Worm (Caenorhabditis elegans) whole organism, late embryonic: ENCODE results near the gene epg-6.

Experiments used
- C08G9.2 ChIP-seq: sonication (generic microtip); optimal IDR thresholded peaks from 2 replicates; lab custom pipeline; 2016; ENCODE audit warnings: mild to moderate bottlenecking, missing genetic modification characterization, moderate library complexity, missing compliant biosample characterization
- F13H6.1 ChIP-seq: sonication (generic microtip); optimal IDR thresholded peaks from 2 replicates; lab custom pipeline; 2016; ENCODE audit warnings: missing genetic modification characterization, missing compliant biosample characterization
- K09A11.1 ChIP-seq: sonication (generic microtip); optimal IDR thresholded peaks from 2 replicates; lab custom pipeline; 2017; ENCODE audit warnings: antibody characterized with exemption, mild to moderate bottlenecking, missing genetic modification characterization, missing compliant biosample characterization; ENCODE audit not compliant: insufficient read depth
- Y22D7AL.16 ChIP-seq: sonication (generic microtip); optimal IDR thresholded peaks from 2 replicates; lab custom pipeline; 2016; ENCODE audit warnings: missing genetic modification characterization, missing compliant biosample characterization
- ama-1 ChIP-seq: fragments of 150-350 bp; optimal IDR thresholded peaks from 2 replicates; lab custom pipeline; 2014
- ceh-19 ChIP-seq: fragments of 200-800 bp; sonication (Bioruptor generic); optimal IDR thresholded peaks from 2 replicates; lab custom pipeline; 2018; ENCODE audit warnings: mild to moderate bottlenecking, missing genetic modification characterization, missing compliant biosample characterization
- ceh-22 ChIP-seq: sonication (generic microtip); optimal IDR thresholded peaks from 2 replicates; lab custom pipeline; 2017; ENCODE audit warnings: missing biosample characterization, missing genetic modification characterization
- ceh-30 ChIP-seq: fragments of 150-350 bp; optimal IDR thresholded peaks from 2 replicates; lab custom pipeline; 2014; ENCODE audit warnings: missing biosample characterization, missing genetic modification characterization
- ceh-34 ChIP-seq: sonication (generic microtip); optimal IDR thresholded peaks from 2 replicates; lab custom pipeline; 2016; ENCODE audit warnings: mild to moderate bottlenecking, missing genetic modification characterization, missing compliant biosample characterization
- ceh-48 ChIP-seq: sonication (generic microtip); optimal IDR thresholded peaks from 2 replicates; lab custom pipeline; 2016; ENCODE audit warnings: missing genetic modification characterization, inconsistent platforms, missing compliant biosample characterization
- ceh-9 ChIP-seq: sonication (generic microtip); optimal IDR thresholded peaks from 2 replicates; lab custom pipeline; 2016; ENCODE audit warnings: mild to moderate bottlenecking, missing genetic modification characterization, inconsistent platforms, missing compliant biosample characterization
- che-1 ChIP-seq: sonication (generic microtip); optimal IDR thresholded peaks from 2 replicates; lab custom pipeline; 2016; ENCODE audit warnings: mild to moderate bottlenecking, missing genetic modification characterization, missing compliant biosample characterization
- dmd-4 ChIP-seq: sonication (generic microtip); optimal IDR thresholded peaks from 2 replicates; lab custom pipeline; 2016; ENCODE audit warnings: borderline replicate concordance, missing genetic modification characterization, missing compliant biosample characterization
- dve-1 ChIP-seq: sonication (generic microtip); optimal IDR thresholded peaks from 2 replicates; lab custom pipeline; 2017; ENCODE audit warnings: antibody characterized with exemption, mild to moderate bottlenecking, missing genetic modification characterization, missing compliant biosample characterization
- elt-2 ChIP-seq: sonication (generic microtip); optimal IDR thresholded peaks from 2 replicates; lab custom pipeline; 2016; ENCODE audit warnings: missing genetic modification reagents, missing genetic modification characterization, missing compliant biosample characterization
- eyg-1 ChIP-seq: sonication (generic microtip); optimal IDR thresholded peaks from 2 replicates; lab custom pipeline; 2016; ENCODE audit warnings: missing genotype, missing genetic modification characterization, missing compliant biosample characterization
- fax-1 ChIP-seq: sonication (generic microtip); optimal IDR thresholded peaks from 2 replicates; lab custom pipeline; 2016; ENCODE audit warnings: missing genotype, missing genetic modification characterization, missing compliant biosample characterization
- gmeb-2 ChIP-seq: sonication (generic microtip); optimal IDR thresholded peaks from 2 replicates; lab custom pipeline; 2016; ENCODE audit warnings: missing genetic modification characterization, inconsistent platforms, missing compliant biosample characterization
- hlh-15 ChIP-seq: sonication (generic microtip); optimal IDR thresholded peaks from 2 replicates; lab custom pipeline; 2016; ENCODE audit warnings: missing genetic modification characterization, missing compliant biosample characterization
- hlh-30 ChIP-seq: sonication (generic microtip); optimal IDR thresholded peaks from 2 replicates; lab custom pipeline; 2017; ENCODE audit warnings: antibody characterized with exemption, missing genetic modification characterization, missing compliant biosample characterization; ENCODE audit not compliant: insufficient read depth
- hlh-8 ChIP-seq: sonication (generic microtip); optimal IDR thresholded peaks from 2 replicates; lab custom pipeline; 2016; ENCODE audit warnings: missing genotype, missing genetic modification characterization, missing compliant biosample characterization
- lim-6 ChIP-seq: sonication (generic microtip); optimal IDR thresholded peaks from 2 replicates; lab custom pipeline; 2016; ENCODE audit warnings: missing genetic modification characterization, missing compliant biosample characterization
- mec-3 ChIP-seq: sonication (generic microtip); optimal IDR thresholded peaks from 2 replicates; lab custom pipeline; 2016; ENCODE audit warnings: borderline replicate concordance, missing genetic modification characterization, missing compliant biosample characterization
- pag-3 ChIP-seq: sonication (generic microtip); optimal IDR thresholded peaks from 2 replicates; lab custom pipeline; 2016; ENCODE audit warnings: missing compliant biosample characterization, missing genetic modification characterization, borderline replicate concordance
- pat-9 ChIP-seq: fragments of 200-800 bp; sonication (Bioruptor generic); optimal IDR thresholded peaks from 2 replicates; lab custom pipeline; 2018; ENCODE audit warnings: mild to moderate bottlenecking, missing genetic modification characterization, moderate library complexity, missing compliant biosample characterization
- pha-2 ChIP-seq: sonication (generic microtip); optimal IDR thresholded peaks from 2 replicates; lab custom pipeline; 2017; ENCODE audit warnings: mild to moderate bottlenecking, missing genetic modification characterization, missing compliant biosample characterization
- pha-4 ChIP-seq: fragments of 150-350 bp; optimal IDR thresholded peaks from 2 replicates; lab custom pipeline; 2018; ENCODE audit warnings: missing biosample characterization, missing genetic modification reagents, missing genetic modification characterization
- pqm-1 ChIP-seq: sonication (generic microtip); optimal IDR thresholded peaks from 2 replicates; lab custom pipeline; 2016; ENCODE audit warnings: missing genetic modification characterization, missing compliant biosample characterization
- ref-2 ChIP-seq: sonication (generic microtip); optimal IDR thresholded peaks from 2 replicates; lab custom pipeline; 2016; ENCODE audit warnings: missing genetic modification characterization, missing compliant biosample characterization
- ttx-3 ChIP-seq: sonication (generic microtip); optimal IDR thresholded peaks from 2 replicates; lab custom pipeline; 2016; ENCODE audit warnings: missing genetic modification reagents, missing genetic modification characterization, missing compliant biosample characterization
- unc-42 ChIP-seq: sonication (generic microtip); optimal IDR thresholded peaks from 2 replicates; lab custom pipeline; 2016; ENCODE audit warnings: missing genotype, missing genetic modification characterization, missing compliant biosample characterization

epg-6 gene

ce11 chrIII:10592074-10592473 lies 7.9 kb downstream of the epg-6 start:
- TF ChIP-seq C08G9.2 (tag; lab: Kevin White, UChicago) (no peak), pqm-1 (tag; lab: Kevin White, UChicago) (no peak), ref-2 (tag; lab: Kevin White, UChicago) (no peak), dmd-4 (tag; lab: Kevin White, UChicago) (no peak), mec-3 (tag; lab: Kevin White, UChicago) (no peak), hlh-8 (tag; lab: Kevin White, UChicago) (no peak), ceh-22 (no peak), ceh-48 (tag; lab: Kevin White, UChicago) (no peak), pat-9 (tag; lab: Kevin White, UChicago) (no peak), ceh-9 (tag; lab: Kevin White, UChicago) (no peak), ceh-19 (GFP tag; lab: Kevin White, UChicago) (no peak), gmeb-2 (tag; lab: Kevin White, UChicago) (no peak)

DNA sequence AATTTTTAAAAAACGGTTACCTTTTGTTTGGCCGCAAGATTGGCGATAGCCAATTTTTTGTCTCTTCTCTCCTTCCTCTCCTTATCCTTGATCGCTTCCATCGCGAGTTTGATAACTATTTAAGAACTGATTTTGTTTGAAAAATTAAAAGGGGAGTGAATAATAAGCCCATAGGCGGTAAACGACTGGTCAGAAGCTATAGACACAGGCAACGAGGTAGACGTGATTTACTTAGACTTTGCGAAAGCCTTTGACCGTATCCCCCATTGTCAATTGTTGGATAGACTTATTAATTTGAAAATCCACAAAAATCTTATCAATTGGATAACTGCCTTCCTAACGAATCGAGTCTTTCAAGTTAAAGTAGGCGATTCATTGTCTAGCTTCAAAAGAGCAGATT lies 13.7 kb downstream of the epg-6 start, which contains the start of gene Y45F3A.5:
Gene Y45F3A.5, minus strand, starts transcription at position 101 of the 400 bp plus-strand sequence.
- TF ChIP-seq hlh-15 (no peak), ceh-9 (tag; lab: Kevin White, UChicago) (no peak), hlh-30 (tag; lab: Kevin White, UChicago) (no peak), F13H6.1 (tag; lab: Kevin White, UChicago) (no peak), pat-9 (tag; lab: Kevin White, UChicago) (no peak), dve-1 (tag; lab: Kevin White, UChicago) (no peak), fax-1 (no peak), pag-3 (tag; lab: Kevin White, UChicago) (no peak)

DNA sequence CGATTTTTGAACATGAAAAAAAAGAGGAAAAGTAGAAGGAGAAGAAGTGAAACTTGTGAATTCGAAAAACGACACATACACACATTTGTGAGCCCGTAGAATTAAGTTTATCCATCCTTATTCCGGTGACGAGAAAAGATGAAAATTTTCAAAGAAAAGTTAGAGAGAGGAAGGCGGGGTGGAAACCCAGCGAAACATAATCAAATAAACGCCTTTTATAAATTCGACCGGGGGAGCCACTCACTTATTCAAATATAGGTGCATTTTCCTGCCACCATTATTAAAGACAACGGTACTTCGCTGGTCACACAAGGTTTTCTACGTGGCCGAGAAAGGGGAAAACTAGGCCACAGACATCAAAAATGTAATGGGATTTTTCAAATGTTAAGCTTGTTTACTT lies 16.5 kb downstream of the epg-6 start:
- peak; percentile 91 for TF ChIP-seq unc-42 (tag; lab: Kevin White, UChicago)
- no peak for TF ChIP-seq Y22D7AL.16 (tag; lab: Kevin White, UChicago)

DNA sequence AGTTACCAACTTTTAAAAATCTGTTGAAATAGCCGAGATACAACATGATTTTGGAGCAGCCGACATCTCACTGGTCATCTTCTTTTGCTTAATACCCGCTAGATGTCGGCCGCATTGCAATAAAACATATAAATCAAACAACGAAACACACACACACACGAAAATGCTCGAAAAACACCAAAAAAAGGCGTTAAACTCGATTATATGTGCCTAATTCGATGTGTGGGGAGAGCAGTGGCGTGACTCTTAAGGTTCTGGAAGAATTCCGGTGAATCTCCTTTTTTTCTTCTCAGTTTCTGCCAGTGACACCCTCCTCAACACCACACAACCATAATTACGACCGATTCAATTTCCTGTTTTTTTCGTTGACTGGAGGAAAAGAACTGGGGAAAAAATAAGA lies 19.8 kb downstream of the epg-6 start:
- TF ChIP-seq hlh-30 (tag; lab: Kevin White, UChicago) (no peak), unc-42 (tag; lab: Kevin White, UChicago) (peak; percentile 13)

DNA sequence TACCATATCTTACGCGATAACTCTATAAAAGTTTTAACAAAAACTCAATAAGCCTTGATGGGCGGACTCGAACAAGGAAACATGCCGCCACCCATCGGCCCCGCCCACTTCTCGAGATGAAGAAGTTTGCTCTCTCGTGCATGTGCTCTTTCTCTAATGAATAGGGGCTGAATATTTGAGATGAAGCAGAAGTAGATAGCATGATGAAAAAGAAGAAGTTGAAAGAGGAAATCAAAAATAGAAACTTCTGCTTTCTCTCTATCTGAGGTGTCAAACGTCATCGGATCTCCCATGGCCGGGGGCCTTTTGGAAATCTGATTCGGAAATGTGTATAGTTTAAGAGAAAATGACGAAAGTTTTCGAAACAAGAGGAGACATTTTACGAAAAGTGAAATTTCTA lies 21.1 kb downstream of the epg-6 start:
- TF ChIP-seq unc-42 (tag; lab: Kevin White, UChicago), result peak; percentile 20
- no peak for TF ChIP-seq eyg-1 (tag; lab: Kevin White, UChicago)

ce11 chrIII:10577782-10578181 lies 22.2 kb downstream of the epg-6 start:
- TF ChIP-seq ttx-3, result no peak
- TF ChIP-seq unc-42 (tag; lab: Kevin White, UChicago), result peak; percentile 13

DNA sequence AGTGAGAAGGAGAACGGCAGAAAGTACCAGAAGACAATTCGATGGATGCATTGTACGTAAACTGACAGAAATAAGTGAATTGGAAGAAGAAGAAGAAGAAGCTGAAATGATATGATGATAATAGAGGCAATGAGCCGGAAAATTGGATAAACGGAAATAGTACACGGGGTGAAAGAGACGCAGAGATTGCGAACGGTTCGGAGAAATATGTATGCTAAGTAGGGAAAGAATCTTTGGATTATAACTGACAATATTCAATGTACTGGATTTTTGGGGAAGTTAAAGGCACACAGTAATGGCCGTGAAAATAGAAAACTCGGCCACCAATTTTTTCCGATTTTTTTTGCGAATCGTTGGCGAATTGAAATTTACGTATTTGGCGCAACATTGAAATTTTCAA lies 24.7 kb downstream of the epg-6 start, which contains the start of gene Y45F3A.4:
Gene Y45F3A.4, minus strand, starts transcription at position 101 of the 400 bp plus-strand sequence.
- TF ChIP-seq che-1 (no peak), elt-2 (tag; lab: Kevin White, UChicago) (no peak), K09A11.1 (no peak), ama-1 (lab: Kevin White, UChicago) (no peak), pha-4 (no peak), hlh-30 (tag; lab: Kevin White, UChicago) (no peak), fax-1 (no peak), ceh-22 (no peak), ceh-30 (tag; lab: Kevin White, UChicago) (no peak), ceh-34 (tag; lab: Kevin White, UChicago) (no peak), pha-2 (tag; lab: Kevin White, UChicago) (no peak), hlh-15 (no peak), lim-6 (no peak)
